Fruit fly (Drosophila melanogaster): ENCODE data around the gene CG17267.

CG17267 gene

dm6 chr3R:20723491-20723890 is 15.4 kb downstream of the CG17267 start:
- TF ChIP-seq Smox (GFP tag; optimal IDR thresholded peaks at IDR 0.05) (no peak), svp (GFP tag) (peak; percentile 62)

- TF ChIP-seq CG8119 (GFP tag; IDR thresholded peaks at IDR 0.05) (peak; percentile 18; the same call in 1 of the 3 replicates), CG7368 (GFP tag; optimal IDR thresholded peaks at IDR 0.05) (no peak), Hr4 (GFP tag; optimal IDR thresholded peaks at IDR 0.05) (peak; percentile 8), CG32006 (GFP tag; optimal IDR thresholded peaks at IDR 0.05) (peak; percentile 46), CG4318 (GFP tag; optimal IDR thresholded peaks at IDR 0.05) (peak; percentile 9), Gug (GFP tag; IDR thresholded peaks at IDR 0.05) (0 out of 2 replicates have a peak, but pooled peaks have one; percentile 12), dac (GFP tag; optimal IDR thresholded peaks at IDR 0.05) (no peak), eg (GFP tag; IDR thresholded peaks at IDR 0.05) (0 out of 3 replicates have a peak, but pooled peaks have one; percentile 36), CG6808 (GFP tag; optimal IDR thresholded peaks at IDR 0.05) (no peak), svp (GFP tag) (peak; percentile 26), CG11294 (GFP tag; IDR thresholded peaks at IDR 0.05) (no peak), CG15336 (GFP tag; IDR thresholded peaks at IDR 0.05) (peak; percentile 44; the same call in 1 of the 2 replicates), spab (GFP tag; optimal IDR thresholded peaks at IDR 0.05) (no peak), OdsH (GFP tag; optimal IDR thresholded peaks at IDR 0.05) (peak; percentile 12)
Observed at dm6 chr3R:20719286-20719685, 19.6 kb downstream of the CG17267 start.

dm6 chr3R:20714360-20714759 is 24.5 kb downstream of the CG17267 start, which contains the start of gene Oamb:
Gene Oamb (minus strand): TSS chr3R:20714577.
- no peak for TF ChIP-seq Ets21C (GFP tag; optimal IDR thresholded peaks at IDR 0.05)
- no peak for TF ChIP-seq CG1621 (tag; optimal IDR thresholded peaks at IDR 0.05)
- no peak for TF ChIP-seq CG3919 (GFP tag; optimal IDR thresholded peaks at IDR 0.05)
- no peak for TF ChIP-seq CG6854 (GFP tag; optimal IDR thresholded peaks at IDR 0.05)
- no peak for TF ChIP-seq Sox14 (GFP tag; optimal IDR thresholded peaks at IDR 0.05)
- TF ChIP-seq Sox15 (GFP tag; optimal IDR thresholded peaks at IDR 0.05), result no peak
- no peak for TF ChIP-seq CG6808 (GFP tag; optimal IDR thresholded peaks at IDR 0.05)
- no peak for TF ChIP-seq fd59A (GFP tag; optimal IDR thresholded peaks at IDR 0.05)
- TF ChIP-seq esn (GFP tag; optimal IDR thresholded peaks at IDR 0.05), result no peak
- no peak for TF ChIP-seq Smox (GFP tag; optimal IDR thresholded peaks at IDR 0.05)
- no peak for TF ChIP-seq net (GFP tag; optimal IDR thresholded peaks at IDR 0.05)
- TF ChIP-seq vri (GFP tag; optimal IDR thresholded peaks at IDR 0.05), result no peak

Data from whole organism, prepupa.